Worm (Caenorhabditis elegans): Measurements from ENCODE around the gene D1044.7.

D1044.7 gene

DNA sequence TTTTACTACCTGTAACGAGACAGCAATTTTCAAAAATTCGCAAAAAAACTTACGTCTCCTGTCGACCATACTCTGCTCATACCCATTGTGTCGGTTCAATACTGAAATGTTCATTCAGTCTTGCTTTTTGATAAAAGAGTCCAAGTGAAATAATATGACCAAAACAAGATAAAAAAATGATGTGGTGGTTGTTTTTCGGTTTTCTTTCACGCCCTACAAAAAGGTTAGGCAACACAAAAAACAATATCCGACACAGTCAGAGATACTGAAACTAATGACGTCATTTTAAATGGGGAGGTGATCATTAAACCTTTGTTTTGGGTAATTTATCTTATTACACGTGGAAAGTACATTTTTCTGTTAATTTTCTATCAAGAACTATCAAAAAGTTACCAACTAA lies 13.4 kb downstream of the D1044.7 start, which contains the start of gene R02F2.8:
TSS of gene R02F2.8 (minus strand) at position 101 of the 400 bp plus-strand sequence.
- TF ChIP-seq zip-8 (tag; optimal IDR thresholded peaks at IDR 0.05) (peak; percentile 49), blmp-1 (tag; optimal IDR thresholded peaks at IDR 0.05) (no peak)

DNA sequence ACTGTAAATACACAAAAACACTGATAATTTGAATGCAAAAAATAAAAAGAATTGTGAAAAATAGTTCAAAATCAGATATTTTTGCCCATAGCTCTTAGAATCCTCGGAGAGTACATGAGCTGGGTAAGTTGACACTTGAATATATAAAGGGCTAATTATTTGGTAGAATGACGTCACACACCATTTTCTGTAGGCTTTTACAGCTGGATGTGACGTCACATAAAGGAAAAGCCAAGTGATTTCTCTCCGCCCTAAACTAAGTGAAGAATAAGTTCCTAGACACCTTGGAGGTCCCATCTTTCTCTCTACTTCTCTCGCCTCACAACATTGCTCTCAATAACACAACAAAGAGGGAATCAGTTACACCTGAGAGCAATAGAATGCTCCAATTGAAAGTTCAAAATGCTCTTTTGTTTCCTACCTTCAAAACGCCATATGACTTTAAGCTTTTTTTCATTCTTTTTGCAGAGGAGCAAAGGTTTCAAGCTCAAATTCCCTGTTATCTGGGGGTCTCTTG lies 21.4 kb downstream of the D1044.7 start, which contains the start of gene osg-1:
TSS of gene osg-1 (plus strand) at position 467 of the 517 bp plus-strand sequence.
- TF ChIP-seq M03D4.4 (tag; optimal IDR thresholded peaks at IDR 0.05) (no peak), zip-8 (tag; optimal IDR thresholded peaks at IDR 0.05) (peak; percentile 98), nhr-28 (tag; optimal IDR thresholded peaks at IDR 0.05) (no peak)

DNA sequence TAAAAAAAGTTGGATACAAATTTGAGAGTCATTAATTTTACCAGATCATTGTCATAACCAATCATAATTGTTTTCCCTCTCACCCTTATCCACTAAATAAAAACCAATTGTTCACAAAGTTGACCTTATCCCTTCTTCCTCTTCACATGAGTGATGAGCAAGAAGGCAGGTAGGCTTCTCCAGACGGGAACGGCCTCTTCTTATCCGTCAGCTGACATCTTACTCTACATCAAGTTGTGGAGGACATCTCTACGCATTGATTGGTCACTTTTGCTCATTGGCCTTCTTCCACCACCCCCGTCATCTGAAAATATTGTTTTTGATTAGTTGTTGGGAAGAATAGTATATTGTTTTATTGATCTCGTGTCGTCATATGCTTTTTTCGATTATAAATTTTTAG lies 22.2 kb downstream of the D1044.7 start:
- peak; percentile 58 for TF ChIP-seq unc-120 (tag; optimal IDR thresholded peaks at IDR 0.05; ENCODE audit: poor library complexity, severe bottlenecking)
- TF ChIP-seq tbx-8 (GFP tag; optimal IDR thresholded peaks at IDR 0.05) = no peak
- no peak for TF ChIP-seq sptf-1 (tag; optimal IDR thresholded peaks at IDR 0.05)
- TF ChIP-seq lsy-2 (tag; optimal IDR thresholded peaks at IDR 0.05) = no peak
- TF ChIP-seq nhr-12 (tag; optimal IDR thresholded peaks at IDR 0.05) = no peak
- no peak for TF ChIP-seq lin-13 (tag; optimal IDR thresholded peaks at IDR 0.05)
- TF ChIP-seq pha-4 (tag; optimal IDR thresholded peaks at IDR 0.05) = no peak
- TF ChIP-seq ham-2 (GFP tag; optimal IDR thresholded peaks at IDR 0.05) = no peak
- no peak for TF ChIP-seq cnd-1 (tag; optimal IDR thresholded peaks at IDR 0.05)
- no peak for TF ChIP-seq mep-1 (tag; optimal IDR thresholded peaks at IDR 0.05)
- TF ChIP-seq unc-62 (GFP tag; optimal IDR thresholded peaks at IDR 0.05) = peak; percentile 60
- no peak for TF ChIP-seq M03D4.4 (tag; optimal IDR thresholded peaks at IDR 0.05)
- peak; percentile 95 for TF ChIP-seq hlh-1 (tag; optimal IDR thresholded peaks at IDR 0.05)
- TF ChIP-seq nhr-2 (tag; optimal IDR thresholded peaks at IDR 0.05) = no peak

DNA sequence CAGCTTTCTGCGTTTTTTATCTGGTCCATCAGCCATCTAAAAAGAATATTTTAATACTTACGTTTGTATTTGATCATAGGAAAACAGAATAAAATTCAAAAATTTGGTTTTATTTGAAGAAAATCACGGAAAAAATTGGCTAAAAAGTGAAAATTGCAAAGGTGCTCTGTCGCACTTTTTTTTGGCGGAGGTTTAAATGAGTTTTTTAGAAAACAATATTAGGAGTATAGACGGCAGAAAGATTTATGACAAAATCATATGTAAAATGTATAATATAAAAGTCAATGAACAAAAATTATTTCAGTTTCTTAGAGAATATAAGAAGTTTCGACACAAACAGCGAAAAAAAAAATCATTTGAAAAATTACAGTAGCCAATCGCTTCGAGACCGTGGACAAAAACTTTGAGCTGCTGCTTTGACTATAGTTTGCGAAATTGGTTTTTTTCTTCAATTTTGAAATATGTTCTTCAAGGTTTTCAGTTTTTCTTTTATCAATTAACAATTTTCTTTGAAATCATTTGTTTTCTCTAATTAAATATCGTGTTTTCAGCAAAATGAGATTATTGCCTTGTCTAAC lies 24.7 kb downstream of the D1044.7 start, which contains the start of the genes R02F2.7 and R02F2.4:
TSS of gene R02F2.7 (minus strand) at position 36 of the 578 bp plus-strand sequence.
TSS of gene R02F2.4 (plus strand) at position 552 of the 578 bp plus-strand sequence.
- TF ChIP-seq nhr-76 (tag; optimal IDR thresholded peaks at IDR 0.05) (no peak), ces-1 (GFP tag; optimal IDR thresholded peaks at IDR 0.05) (no peak), nhr-28 (tag; optimal IDR thresholded peaks at IDR 0.05) (no peak), blmp-1 (tag; optimal IDR thresholded peaks at IDR 0.05) (no peak), ceh-43 (GFP tag; optimal IDR thresholded peaks at IDR 0.05) (no peak), ceh-39 (tag; optimal IDR thresholded peaks at IDR 0.05) (no peak), ham-2 (GFP tag; optimal IDR thresholded peaks at IDR 0.05) (no peak), zip-8 (tag; optimal IDR thresholded peaks at IDR 0.05) (no peak), M03D4.4 (tag; optimal IDR thresholded peaks at IDR 0.05) (no peak), nhr-2 (tag; optimal IDR thresholded peaks at IDR 0.05) (no peak), unc-120 (tag; optimal IDR thresholded peaks at IDR 0.05; ENCODE audit: poor library complexity, severe bottlenecking) (no peak), lin-13 (tag; optimal IDR thresholded peaks at IDR 0.05) (no peak), lin-32 (GFP tag; optimal IDR thresholded peaks at IDR 0.05) (no peak), bed-3 (GFP tag; optimal IDR thresholded peaks at IDR 0.05) (no peak), tbx-8 (GFP tag; optimal IDR thresholded peaks at IDR 0.05) (no peak), hlh-1 (tag; optimal IDR thresholded peaks at IDR 0.05) (no peak), lsy-2 (tag; optimal IDR thresholded peaks at IDR 0.05) (no peak)

DNA sequence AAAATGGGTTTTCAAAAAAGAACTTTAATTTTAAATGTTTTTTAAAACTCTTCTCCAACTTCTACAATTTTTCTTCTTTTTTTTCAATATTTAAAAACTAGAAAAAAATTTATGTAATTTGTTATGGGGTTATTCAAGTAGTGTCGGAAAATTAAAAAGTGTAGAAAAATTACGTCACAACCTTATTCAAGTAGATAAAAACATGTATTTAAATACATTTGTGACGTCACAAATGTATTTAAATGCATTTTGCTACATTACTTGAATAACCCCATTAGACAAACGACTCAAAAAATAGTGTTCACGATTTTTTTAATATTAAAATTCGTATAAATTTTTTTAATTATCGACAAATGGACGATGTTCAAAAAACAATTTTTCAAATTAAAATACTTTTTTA lies 27.7 kb downstream of the D1044.7 start:
- peak; percentile 92 for TF ChIP-seq zip-8 (tag; optimal IDR thresholded peaks at IDR 0.05)

DNA sequence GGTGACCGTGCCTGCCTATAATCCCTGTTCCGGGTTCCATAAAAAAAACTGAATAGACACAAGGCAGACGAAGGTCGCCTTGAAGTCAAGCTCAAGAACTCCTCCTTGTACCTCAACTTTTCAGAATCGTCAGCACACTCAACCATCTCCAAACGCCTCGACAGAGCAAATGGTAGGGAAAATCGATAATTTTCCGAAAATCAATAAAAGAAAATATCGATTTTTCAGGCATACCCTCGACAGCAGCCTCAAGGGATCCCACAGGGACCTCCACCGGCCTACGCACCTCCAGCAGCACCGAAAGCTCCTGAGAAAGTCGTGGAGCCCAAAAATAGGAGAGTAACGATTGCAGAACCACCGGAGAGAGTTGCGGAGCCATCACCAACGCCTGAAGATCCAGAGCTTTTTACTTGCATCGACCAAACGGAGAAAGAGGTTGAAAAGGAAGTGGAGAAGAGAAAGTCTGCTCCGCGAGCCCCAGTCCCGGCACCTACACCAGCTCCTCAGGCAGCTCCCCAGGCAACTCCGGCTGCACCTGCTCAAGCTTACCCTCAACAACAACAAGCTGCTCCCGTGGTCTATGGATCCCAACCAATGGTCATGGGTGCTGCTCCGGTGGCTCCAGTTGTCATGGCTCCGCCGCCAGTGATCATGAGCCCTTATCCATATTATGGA lies 28.9 kb downstream of the D1044.7 start:
- TF ChIP-seq nhr-2 (tag; optimal IDR thresholded peaks at IDR 0.05) = no peak
- TF ChIP-seq nhr-12 (tag; optimal IDR thresholded peaks at IDR 0.05) = no peak
- TF ChIP-seq unc-39 (tag; optimal IDR thresholded peaks at IDR 0.05) = no peak
- TF ChIP-seq nhr-237 (tag; optimal IDR thresholded peaks at IDR 0.05) = no peak

DNA sequence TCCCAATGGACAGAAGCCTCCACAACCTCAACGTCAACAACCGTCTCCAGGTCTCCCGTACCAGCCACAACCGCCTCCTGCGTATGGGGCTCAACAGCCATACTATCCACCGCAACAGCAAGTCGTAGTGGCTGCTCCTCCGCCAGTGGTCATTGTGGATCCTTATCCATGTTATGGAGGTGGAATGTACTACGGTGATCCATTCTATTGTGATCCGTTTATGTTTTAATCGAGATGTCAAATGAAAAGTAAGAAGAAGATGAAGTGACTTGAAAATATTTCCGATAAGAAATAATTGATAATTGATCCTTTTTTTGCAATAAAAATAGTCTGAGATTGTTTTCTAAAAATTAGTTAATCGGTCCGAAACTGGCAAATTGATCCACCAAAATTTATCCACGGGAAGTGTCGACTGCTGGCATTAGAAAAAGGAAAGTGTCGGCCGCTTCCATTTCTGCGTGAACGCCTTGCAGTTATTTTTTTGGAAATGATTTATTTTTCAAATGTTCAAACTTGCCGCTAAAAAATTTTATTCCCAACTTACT lies 29.7 kb downstream of the D1044.7 start, which contains the start of the genes R02F2.6 and R02F2.5:
TSS of gene R02F2.6 (minus strand) at position 101 of the 545 bp plus-strand sequence.
TSS of gene R02F2.5 (plus strand) at position 495 of the 545 bp plus-strand sequence.
- TF ChIP-seq drap-1 (GFP tag; optimal IDR thresholded peaks at IDR 0.05) (no peak), snpc-4 (tag; optimal IDR thresholded peaks at IDR 0.05) (no peak), nhr-76 (tag; optimal IDR thresholded peaks at IDR 0.05) (no peak), unc-120 (tag; optimal IDR thresholded peaks at IDR 0.05; ENCODE audit: poor library complexity, severe bottlenecking) (no peak), hlh-1 (tag; optimal IDR thresholded peaks at IDR 0.05) (no peak), sem-2 (GFP tag; optimal IDR thresholded peaks at IDR 0.05) (no peak), mls-2 (tag; optimal IDR thresholded peaks at IDR 0.05) (no peak)

Measured in whole organism, mixed stage, embryonic.